Fruit fly (Drosophila melanogaster) whole organism, embryonic: Measurements from ENCODE around the gene Ass.
A peak's percentile ranks its signal among the peaks of the same experiment; 100 is the strongest.

ENCODE experiments used
- Abd-B ChIP-seq: fragments of 200-800 bp; sonication (Bioruptor generic); optimal IDR thresholded peaks from 2 replicates; lab custom pipeline; 2018; ENCODE audit warnings: missing biosample characterization, mild to moderate bottlenecking, missing genetic modification characterization, moderate library complexity
- Adf1 ChIP-seq: fragments of 200-800 bp; sonication (Bioruptor generic); IDR thresholded peaks from 2 replicates; pipeline ENCODE4 v1.3.6; 2022; ENCODE audit warnings: missing biosample characterization, missing genetic modification characterization
- CG10267 ChIP-seq: fragments of 200-800 bp; sonication (Bioruptor generic); optimal IDR thresholded peaks from 2 replicates; lab custom pipeline; 2018; ENCODE audit warnings: missing biosample characterization, mild to moderate bottlenecking, missing genetic modification characterization, moderate library complexity
- CG10366 ChIP-seq: fragments of 200-800 bp; sonication (Bioruptor generic); IDR thresholded peaks from 2 replicates; pipeline ENCODE4 v1.3.6; 2022; ENCODE audit warnings: missing biosample characterization, missing genetic modification characterization
- CG10431 ChIP-seq: fragments of 200-800 bp; sonication (Bioruptor generic); optimal IDR thresholded peaks from 3 replicates; lab custom pipeline; 2018; ENCODE audit warnings: missing biosample characterization, mild to moderate bottlenecking, missing genetic modification characterization
- CG11504 ChIP-seq: fragments of 200-800 bp; sonication (Bioruptor generic); optimal IDR thresholded peaks from 3 replicates; lab custom pipeline; 2019; ENCODE audit warnings: missing biosample characterization, mild to moderate bottlenecking, missing genetic modification characterization, moderate library complexity
- CG14667 ChIP-seq: fragments of 200-800 bp; sonication (Bioruptor generic); IDR thresholded peaks from 2 replicates; pipeline ENCODE4 v1.3.6; 2022; ENCODE audit warnings: missing biosample characterization, missing genetic modification characterization
- CG14710 ChIP-seq: fragments of 200-800 bp; sonication (Bioruptor generic); optimal IDR thresholded peaks from 3 replicates; lab custom pipeline; 2019; ENCODE audit warnings: missing biosample characterization, mild to moderate bottlenecking, missing genetic modification characterization, moderate library complexity
- CG18764 ChIP-seq: fragments of 200-800 bp; sonication (Bioruptor generic); optimal IDR thresholded peaks from 3 replicates; lab custom pipeline; 2016; ENCODE audit warnings: missing biosample characterization, missing genetic modification characterization
- CG2116 ChIP-seq: fragments of 200-800 bp; sonication (Bioruptor generic); optimal IDR thresholded peaks from 3 replicates; lab custom pipeline; 2018; ENCODE audit warnings: missing biosample characterization, mild to moderate bottlenecking, missing genetic modification characterization
- CG31441 ChIP-seq: fragments of 200-800 bp; sonication (Bioruptor generic); IDR thresholded peaks from 2 replicates; pipeline ENCODE4 v1.3.6; 2022; ENCODE audit warnings: missing biosample characterization, missing genetic modification characterization
- CG32772 ChIP-seq: fragments of 200-800 bp; sonication (Bioruptor generic); IDR thresholded peaks from 2 replicates; pipeline ENCODE4 v1.3.6; 2022; ENCODE audit warnings: missing biosample characterization, missing genetic modification characterization
- CG34224 ChIP-seq: fragments of 200-800 bp; sonication (Bioruptor generic); IDR thresholded peaks from 3 replicates; pipeline ENCODE4 v1.3.6; 2022; ENCODE audit warnings: missing biosample characterization, missing genetic modification characterization; ENCODE audit not compliant: partially characterized antibody
- CG3838 ChIP-seq: fragments of 200-800 bp; sonication (Bioruptor generic); optimal IDR thresholded peaks from 3 replicates; lab custom pipeline; 2016; ENCODE audit warnings: missing biosample characterization, missing genetic modification characterization
- CG3847 ChIP-seq: fragments of 200-800 bp; sonication (Bioruptor generic); IDR thresholded peaks from 2 replicates; pipeline ENCODE4 v1.3.6; 2022; ENCODE audit warnings: missing biosample characterization, missing genetic modification characterization
- CG4854 ChIP-seq: fragments of 200-800 bp; sonication (Bioruptor generic); optimal IDR thresholded peaks from 2 replicates; lab custom pipeline; 2016; ENCODE audit warnings: missing biosample characterization, missing genetic modification characterization, inconsistent platforms
- CG6689 ChIP-seq: fragments of 200-800 bp; sonication (Bioruptor generic); IDR thresholded peaks from 2 replicates; pipeline ENCODE4 v1.3.6; 2022; ENCODE audit warnings: missing biosample characterization, missing genetic modification characterization
- Dp ChIP-seq: fragments of 200-800 bp; sonication (Bioruptor generic); optimal IDR thresholded peaks from 2 replicates; lab custom pipeline; 2018; ENCODE audit warnings: missing biosample characterization, mild to moderate bottlenecking, missing genetic modification characterization, moderate library complexity
- Dref ChIP-seq: fragments of 200-800 bp; sonication (Bioruptor generic); IDR thresholded peaks from 2 replicates; pipeline ENCODE4 v1.3.6; 2022; ENCODE audit warnings: missing biosample characterization, missing genetic modification characterization
- Elba2 ChIP-seq: fragments of 200-800 bp; sonication (Bioruptor generic); optimal IDR thresholded peaks from 3 replicates; lab custom pipeline; 2016; ENCODE audit warnings: missing biosample characterization, missing genetic modification characterization
- Gsc ChIP-seq: fragments of 200-800 bp; sonication (Bioruptor generic); IDR thresholded peaks from 2 replicates; pipeline ENCODE4 v1.3.6; 2022; ENCODE audit warnings: missing biosample characterization, missing genetic modification characterization
- HLH54F ChIP-seq: fragments of 200-800 bp; sonication (Bioruptor generic); optimal IDR thresholded peaks from 3 replicates; lab custom pipeline; 2016; ENCODE audit warnings: missing biosample characterization, missing genetic modification characterization
- HmgZ ChIP-seq: fragments of 200-800 bp; sonication (Bioruptor generic); optimal IDR thresholded peaks from 2 replicates; lab custom pipeline; 2018; ENCODE audit warnings: missing biosample characterization, mild to moderate bottlenecking, missing genetic modification characterization
- MBD-R2 ChIP-seq: fragments of 200-800 bp; sonication (Bioruptor generic); IDR thresholded peaks from 2 replicates; pipeline ENCODE4 v1.3.6; 2022; ENCODE audit warnings: missing biosample characterization, missing genetic modification characterization
- Med ChIP-seq: fragments of 200-800 bp; sonication (Bioruptor generic); peaks from one replicate; lab custom pipeline; 2016; ENCODE audit warnings: missing biosample characterization, missing genetic modification characterization, mild to moderate bottlenecking, inconsistent platforms, moderate library complexity
- NFAT ChIP-seq: fragments of 200-800 bp; sonication (Bioruptor generic); IDR thresholded peaks from 2 replicates; pipeline ENCODE4 v1.3.6; 2022; ENCODE audit warnings: missing biosample characterization, missing genetic modification characterization
- Nf-YC ChIP-seq: fragments of 200-800 bp; optimal IDR thresholded peaks from 3 replicates; lab custom pipeline; 2019; ENCODE audit warnings: missing biosample characterization, mild to moderate bottlenecking, missing genetic modification characterization, moderate library complexity
- Opbp ChIP-seq: fragments of 200-800 bp; sonication (Bioruptor generic); IDR thresholded peaks from 3 replicates; pipeline ENCODE4 v1.3.6; 2022; ENCODE audit warnings: missing biosample characterization, missing genetic modification characterization; ENCODE audit not compliant: partially characterized antibody
- Sry-β ChIP-seq: fragments of 200-800 bp; sonication (Bioruptor generic); optimal IDR thresholded peaks from 2 replicates; lab custom pipeline; 2018; ENCODE audit warnings: missing biosample characterization, mild to moderate bottlenecking, missing genetic modification characterization, moderate library complexity
- Ssrp ChIP-seq: fragments of 200-800 bp; sonication (Bioruptor generic); optimal IDR thresholded peaks from 2 replicates; lab custom pipeline; 2018; ENCODE audit warnings: missing biosample characterization, mild to moderate bottlenecking, missing genetic modification characterization, moderate library complexity
- al ChIP-seq: fragments of 200-800 bp; sonication (Bioruptor generic); IDR thresholded peaks from 2 replicates; pipeline ENCODE4 v1.3.6; 2022; ENCODE audit warnings: missing biosample characterization, missing genetic modification characterization
- cg ChIP-seq: fragments of 200-800 bp; sonication (Bioruptor generic); optimal IDR thresholded peaks from 3 replicates; lab custom pipeline; 2019; ENCODE audit warnings: missing biosample characterization, mild to moderate bottlenecking, missing genetic modification characterization, moderate library complexity
- chm ChIP-seq: fragments of 200-800 bp; sonication (Bioruptor generic); IDR thresholded peaks from 2 replicates; pipeline ENCODE4 v1.3.6; 2022; ENCODE audit warnings: missing biosample characterization, missing genetic modification characterization
- dan ChIP-seq: fragments of 200-800 bp; sonication (Bioruptor generic); IDR thresholded peaks from 2 replicates; pipeline ENCODE4 v1.3.6; 2022; ENCODE audit warnings: missing biosample characterization, missing genetic modification characterization
- emc ChIP-seq: fragments of 200-800 bp; sonication (Bioruptor generic); optimal IDR thresholded peaks from 2 replicates; lab custom pipeline; 2016; ENCODE audit warnings: missing biosample characterization, missing genetic modification characterization
- esg ChIP-seq: fragments of 200-800 bp; sonication (Bioruptor generic); conservative IDR thresholded peaks from 2 replicates; pipeline ENCODE4 v1.3.6; 2022; ENCODE audit warnings: missing biosample characterization, missing genetic modification characterization
- eve ChIP-seq, 2 experiments: fragments of >200 bp; optimal IDR thresholded peaks; 2 replicates each; lab custom pipeline; 2017; ENCODE audit warnings: missing biosample characterization in 2 of 2, missing genetic modification characterization in 2 of 2
- grn ChIP-seq: fragments of 200-800 bp; sonication (Bioruptor generic); optimal IDR thresholded peaks from 3 replicates; lab custom pipeline; 2017; ENCODE audit warnings: missing biosample characterization, missing genetic modification characterization
- h ChIP-seq: fragments of >200 bp; optimal IDR thresholded peaks from 2 replicates; lab custom pipeline; 2017
- ken ChIP-seq: fragments of 200-800 bp; sonication (Bioruptor generic); IDR thresholded peaks from 3 replicates; pipeline ENCODE4 v1.3.6; 2022; ENCODE audit warnings: missing biosample characterization, missing genetic modification characterization
- lab ChIP-seq: fragments of 200-800 bp; sonication (Bioruptor generic); optimal IDR thresholded peaks from 3 replicates; lab custom pipeline; 2017; ENCODE audit warnings: missing biosample characterization, missing genetic modification characterization, mild to moderate bottlenecking, moderate library complexity, missing genetic modification reagents
- nerfin-2 ChIP-seq: fragments of 200-800 bp; sonication (Bioruptor generic); IDR thresholded peaks from 2 replicates; pipeline ENCODE4 v1.3.6; 2022; ENCODE audit warnings: missing biosample characterization, missing genetic modification characterization; ENCODE audit not compliant: partially characterized antibody
- pfk ChIP-seq: fragments of 200-800 bp; sonication (Bioruptor generic); optimal IDR thresholded peaks from 2 replicates; lab custom pipeline; 2018; ENCODE audit warnings: missing biosample characterization, mild to moderate bottlenecking, missing genetic modification characterization, moderate library complexity
- pros ChIP-seq: fragments of 200-800 bp; sonication (Bioruptor generic); optimal IDR thresholded peaks from 3 replicates; lab custom pipeline; 2019; ENCODE audit warnings: missing biosample characterization, mild to moderate bottlenecking, missing genetic modification characterization, moderate library complexity
- pum ChIP-seq: fragments of 200-800 bp; sonication (Bioruptor generic); optimal IDR thresholded peaks from 2 replicates; lab custom pipeline; 2016; ENCODE audit warnings: missing biosample characterization, missing genetic modification characterization
- ro ChIP-seq: fragments of 200-800 bp; sonication (Bioruptor generic); IDR thresholded peaks from 2 replicates; pipeline ENCODE4 v1.3.6; 2022; ENCODE audit warnings: missing biosample characterization, missing genetic modification characterization
- sens ChIP-seq: fragments of 200-800 bp; sonication (Bioruptor generic); peaks from one replicate; lab custom pipeline; 2016; ENCODE audit warnings: missing biosample characterization, missing genetic modification characterization
- sens-2 ChIP-seq: fragments of 200-800 bp; sonication (Bioruptor generic); IDR thresholded peaks from 2 replicates; pipeline ENCODE4 v1.3.6; 2022; ENCODE audit warnings: missing biosample characterization, missing genetic modification characterization
- ssp ChIP-seq: fragments of 200-800 bp; sonication (Bioruptor generic); IDR thresholded peaks from 2 replicates; pipeline ENCODE4 v1.3.6; 2022; ENCODE audit warnings: missing biosample characterization, missing genetic modification characterization
- toy ChIP-seq: fragments of 200-800 bp; sonication (Bioruptor generic); IDR thresholded peaks from 2 replicates; pipeline ENCODE4 v1.3.6; 2022; ENCODE audit warnings: missing biosample characterization, missing genetic modification characterization
- unc-4 ChIP-seq: fragments of 200-800 bp; sonication (Bioruptor generic); IDR thresholded peaks from 2 replicates; pipeline ENCODE4 v1.3.6; 2022; ENCODE audit warnings: missing biosample characterization, missing genetic modification characterization; ENCODE audit not compliant: partially characterized antibody
- vvl ChIP-seq: fragments of 200-800 bp; sonication (Bioruptor generic); IDR thresholded peaks from 2 replicates; pipeline ENCODE4 v1.3.6; 2022; ENCODE audit warnings: missing biosample characterization, missing genetic modification characterization

Ass gene

dm6 chr3R:6678480-6678879 is 34.2 kb upstream of the Ass start, which contains the start of gene lab (continued):
- peak; percentile 28 for TF ChIP-seq grn (GFP tag; lab: Kevin White, UChicago)
- no peak for TF ChIP-seq Dref (GFP tag; lab: Robert Waterston, UW)
- TF ChIP-seq MBD-R2 (GFP tag; lab: Robert Waterston, UW), result peak; percentile 10; the same call in 1 of the 2 replicates
- no peak for TF ChIP-seq Abd-B (GFP tag; lab: Kevin White, UChicago)
- TF ChIP-seq CG34224 (GFP tag; lab: Robert Waterston, UW), result no peak; the same call in 2 of the 3 replicates
- no peak for TF ChIP-seq CG3838
- TF ChIP-seq esg (GFP tag; lab: Robert Waterston, UW), result no peak
- TF ChIP-seq CG32772 (GFP tag; lab: Robert Waterston, UW), result no peak
- TF ChIP-seq CG14667 (GFP tag; lab: Robert Waterston, UW), result no peak
- 0 out of 2 replicates have a peak, but pooled peaks have one; percentile 10 for TF ChIP-seq Adf1
- no peak for TF ChIP-seq al
- peak; percentile 47; the same call in 1 of the 2 replicates for TF ChIP-seq chm (GFP tag; lab: Robert Waterston, UW)
- no peak for TF ChIP-seq ken (GFP tag; lab: Robert Waterston, UW)
- no peak for TF ChIP-seq sens-2 (GFP tag; lab: Robert Waterston, UW)
- no peak for TF ChIP-seq unc-4 (GFP tag; lab: Robert Waterston, UW)
- TF ChIP-seq Nf-YC (tag; lab: Kevin White, UChicago), result peak; percentile 98
- TF ChIP-seq sens, result peak; percentile 62
- no peak for TF ChIP-seq CG4854
- TF ChIP-seq Opbp (GFP tag; lab: Robert Waterston, UW), result 0 out of 3 replicates have a peak, but pooled peaks have one; percentile 54
- 0 out of 2 replicates have a peak, but pooled peaks have one; percentile 21 for TF ChIP-seq vvl (GFP tag; lab: Robert Waterston, UW)
- no peak for TF ChIP-seq emc (GFP tag; lab: Kevin White, UChicago)
- no peak for TF ChIP-seq pfk (GFP tag; lab: Kevin White, UChicago)
- TF ChIP-seq CG10431 (GFP tag; lab: Kevin White, UChicago), result no peak
- TF ChIP-seq NFAT (GFP tag; lab: Robert Waterston, UW), result no peak
- no peak for TF ChIP-seq eve (GFP tag; optimal IDR thresholded peaks at IDR 0.05; lab: Kevin White, UChicago)
- no peak for TF ChIP-seq CG3847
- no peak for TF ChIP-seq pum (GFP tag; lab: Kevin White, UChicago)
- no peak for TF ChIP-seq HLH54F (GFP tag; lab: Kevin White, UChicago)
- no peak for TF ChIP-seq Gsc (GFP tag; lab: Robert Waterston, UW)
- TF ChIP-seq CG11504 (tag; lab: Kevin White, UChicago), result no peak
- no peak for TF ChIP-seq ssp
- no peak for TF ChIP-seq CG10267
- TF ChIP-seq nerfin-2, result 0 out of 2 replicates have a peak, but pooled peaks have one; percentile 30
- TF ChIP-seq cg (GFP tag; lab: Kevin White, UChicago), result peak; percentile 45
- TF ChIP-seq Elba2 (GFP tag; lab: Kevin White, UChicago), result no peak
- peak; percentile 33 for TF ChIP-seq pros (GFP tag; lab: Kevin White, UChicago)
- TF ChIP-seq CG2116 (GFP tag; lab: Kevin White, UChicago), result no peak
- TF ChIP-seq Sry-β (GFP tag; lab: Kevin White, UChicago), result no peak
- no peak for TF ChIP-seq Ssrp (tag; lab: Kevin White, UChicago)
- TF ChIP-seq h (lab: Kevin White, UChicago), result no peak
- no peak for TF ChIP-seq CG10366 (GFP tag; lab: Robert Waterston, UW)
- TF ChIP-seq HmgZ (tag; lab: Kevin White, UChicago), result peak; percentile 40
- TF ChIP-seq CG6689 (GFP tag; lab: Robert Waterston, UW), result no peak
- no peak for TF ChIP-seq toy
- peak; percentile 85 for TF ChIP-seq lab (GFP tag; lab: Kevin White, UChicago)
- no peak for TF ChIP-seq CG18764 (GFP tag; lab: Kevin White, UChicago)
- no peak for TF ChIP-seq dan
- TF ChIP-seq Dp (GFP tag; lab: Kevin White, UChicago), result no peak
- TF ChIP-seq CG31441 (GFP tag; lab: Robert Waterston, UW), result no peak
- no peak for TF ChIP-seq ro
- peak; percentile 68 for TF ChIP-seq Med
- TF ChIP-seq CG14710 (tag; lab: Kevin White, UChicago), result no peak
